Worm (Caenorhabditis elegans) whole organism, L4 larva: ENCODE measurements around the gene clec-26.

ENCODE experiments used
- ama-1 ChIP-seq: fragments of 150-350 bp; optimal IDR thresholded peaks from 2 replicates; lab custom pipeline; 2014; ENCODE audit warnings: inconsistent platforms, mixed read lengths
- dmd-9 ChIP-seq: fragments of 200-800 bp; sonication (Bioruptor generic); IDR thresholded peaks from 2 replicates; pipeline ENCODE4 v1.3.6; 2022; ENCODE audit warnings: missing genetic modification reagents, missing genetic modification characterization, missing compliant biosample characterization
- lin-29 ChIP-seq: fragments of 200-800 bp; sonication (Bioruptor generic); IDR thresholded peaks from 2 replicates; pipeline ENCODE4 v1.3.6; 2022; ENCODE audit warnings: missing genetic modification reagents, missing genetic modification characterization, missing compliant biosample characterization
- mdl-1 ChIP-seq, 2 experiments: fragments of 150-350 bp in 1 of 2; sonication (generic microtip) in 1 of 2; optimal IDR thresholded peaks; 2 replicates each; lab custom pipeline; 2014 to 2017; ENCODE audit warnings: missing biosample characterization in 2 of 2, missing genetic modification characterization in 2 of 2
- mep-1 ChIP-seq: fragments of 150-350 bp; sonication (generic microtip); optimal IDR thresholded peaks from 3 replicates; lab custom pipeline; 2014; ENCODE audit warnings: missing biosample characterization, missing genetic modification characterization
- nhr-77 ChIP-seq: fragments of 150-350 bp; optimal IDR thresholded peaks from 2 replicates; lab custom pipeline; 2014; ENCODE audit warnings: missing biosample characterization, missing genetic modification characterization
- unc-39 ChIP-seq: sonication (generic microtip); optimal IDR thresholded peaks from 2 replicates; lab custom pipeline; 2017; ENCODE audit warnings: missing biosample characterization, missing genetic modification characterization
- zag-1 ChIP-seq: fragments of 150-350 bp; optimal IDR thresholded peaks from 2 replicates; lab custom pipeline; 2014; ENCODE audit warnings: missing biosample characterization, missing genetic modification characterization

DNA sequence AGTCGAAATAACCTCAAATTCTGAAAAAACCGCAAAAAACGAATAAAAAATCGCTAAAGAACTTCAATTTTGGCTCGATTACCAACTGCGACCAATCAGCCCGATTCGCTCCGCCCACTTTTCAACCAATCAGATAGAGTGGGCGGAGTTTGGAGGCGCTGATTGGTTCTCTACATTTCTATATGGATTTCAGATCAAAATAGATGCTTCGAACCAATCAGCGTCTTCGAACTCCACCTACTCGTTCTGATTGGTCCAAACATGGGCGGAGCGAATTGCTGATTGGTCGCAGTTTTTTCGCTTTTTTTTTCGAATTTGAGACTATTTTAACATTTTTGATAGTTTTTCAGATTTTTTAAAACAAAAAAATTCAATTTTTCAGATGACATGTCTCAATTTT is 40.2 kb upstream of the clec-26 start:
- TF ChIP-seq zag-1 (no peak), dmd-9 (GFP tag; lab: Robert Waterston, UW) (no peak), mdl-1 (tag; optimal IDR thresholded peaks at IDR 0.05; lab: Kevin White, UChicago) (no peak), unc-39 (tag; lab: Kevin White, UChicago) (no peak), ama-1 (lab: Kevin White, UChicago) (no peak), mep-1 (no peak), lin-29 (GFP tag; lab: Robert Waterston, UW) (no peak), nhr-77 (tag; lab: Kevin White, UChicago) (no peak)
